Worm (Caenorhabditis elegans): ENCODE data around the gene glo-3.

The glo-3 gene

ce11 chrX:10533447-10533846 lies at the start of gene glo-3:
TSS of gene glo-3 (plus strand) at chrX:10533699.
- TF ChIP-seq nhr-71 (tag; optimal IDR thresholded peaks at IDR 0.05) (no peak), elt-2 (tag; optimal IDR thresholded peaks at IDR 0.05) (peak; percentile 60)

- TF ChIP-seq rnt-1 (tag; optimal IDR thresholded peaks at IDR 0.05) (no peak), snpc-4 (tag; optimal IDR thresholded peaks at IDR 0.05) (no peak), egl-27 (tag; optimal IDR thresholded peaks at IDR 0.05) (no peak), zip-4 (GFP tag; optimal IDR thresholded peaks at IDR 0.05) (no peak), zag-1 (tag; optimal IDR thresholded peaks at IDR 0.05) (no peak), skn-1 (tag; optimal IDR thresholded peaks at IDR 0.05) (no peak), nhr-71 (tag; optimal IDR thresholded peaks at IDR 0.05) (no peak)
Measured at ce11 chrX:10485300-10485755, 48.2 kb upstream of the glo-3 start, which contains the start of gene C33D3.3. TSS of gene C33D3.3 (plus strand) at chrX:10485350.

ce11 chrX:10488763-10489162 lies 44.7 kb upstream of the glo-3 start, which contains the start of gene C33D3.4:
TSS of gene C33D3.4 (plus strand) at chrX:10489063.
- TF ChIP-seq C34B4.2 (tag; optimal IDR thresholded peaks at IDR 0.05) (no peak), nhr-84 (tag; optimal IDR thresholded peaks at IDR 0.05) (no peak), zag-1 (tag; optimal IDR thresholded peaks at IDR 0.05) (no peak), hlh-17 (GFP tag; optimal IDR thresholded peaks at IDR 0.05; ENCODE audit: borderline replicate concordance) (no peak), unc-130 (tag; optimal IDR thresholded peaks at IDR 0.05) (no peak), mep-1 (tag; optimal IDR thresholded peaks at IDR 0.05) (no peak), isw-1 (GFP tag; IDR thresholded peaks at IDR 0.05) (no peak), swsn-7 (tag; optimal IDR thresholded peaks at IDR 0.05) (no peak), lsy-2 (tag; optimal IDR thresholded peaks at IDR 0.05) (no peak), rnt-1 (tag; optimal IDR thresholded peaks at IDR 0.05) (no peak), ama-1 (optimal IDR thresholded peaks at IDR 0.05) (no peak), egl-13 (tag; optimal IDR thresholded peaks at IDR 0.05) (no peak), egl-27 (tag; optimal IDR thresholded peaks at IDR 0.05) (no peak), lin-35 (GFP tag; optimal IDR thresholded peaks at IDR 0.05) (no peak), pqm-1 (tag; optimal IDR thresholded peaks at IDR 0.05) (no peak), ceh-8 (GFP tag; optimal IDR thresholded peaks at IDR 0.05) (no peak), snpc-4 (tag; optimal IDR thresholded peaks at IDR 0.05) (no peak)

ce11 chrX:10491044-10491443 lies 42.5 kb upstream of the glo-3 start, which contains the start of gene C33D3.5:
TSS of gene C33D3.5 (plus strand) at chrX:10491344.
- TF ChIP-seq aha-1 (tag; optimal IDR thresholded peaks at IDR 0.05) (no peak), efl-1 (optimal IDR thresholded peaks at IDR 0.05) (no peak), efl-1 (GFP tag; optimal IDR thresholded peaks at IDR 0.05 in 1 of 2) (peak in 1 of 2 experiments; percentile 41)

- no peak for TF ChIP-seq nhr-90 (tag; optimal IDR thresholded peaks at IDR 0.05; ENCODE audit: poor library complexity)
- no peak for TF ChIP-seq mdl-1 (tag; optimal IDR thresholded peaks at IDR 0.05)
- TF ChIP-seq unc-30 (tag; optimal IDR thresholded peaks at IDR 0.05) = no peak
- TF ChIP-seq mab-9 (GFP tag; IDR thresholded peaks at IDR 0.05) = no peak
- no peak for TF ChIP-seq unc-62 (GFP tag; optimal IDR thresholded peaks at IDR 0.05)
- TF ChIP-seq swsn-7 (tag; optimal IDR thresholded peaks at IDR 0.05) = no peak
- no peak for TF ChIP-seq nhr-71 (tag; optimal IDR thresholded peaks at IDR 0.05)
- no peak for TF ChIP-seq nhr-76 (tag; optimal IDR thresholded peaks at IDR 0.05)
- TF ChIP-seq unc-98 (GFP tag; IDR thresholded peaks at IDR 0.05) = no peak
- no peak for TF ChIP-seq nhr-20 (tag; optimal IDR thresholded peaks at IDR 0.05)
Measured at ce11 chrX:10491875-10492523, 41.5 kb upstream of the glo-3 start.

DNA sequence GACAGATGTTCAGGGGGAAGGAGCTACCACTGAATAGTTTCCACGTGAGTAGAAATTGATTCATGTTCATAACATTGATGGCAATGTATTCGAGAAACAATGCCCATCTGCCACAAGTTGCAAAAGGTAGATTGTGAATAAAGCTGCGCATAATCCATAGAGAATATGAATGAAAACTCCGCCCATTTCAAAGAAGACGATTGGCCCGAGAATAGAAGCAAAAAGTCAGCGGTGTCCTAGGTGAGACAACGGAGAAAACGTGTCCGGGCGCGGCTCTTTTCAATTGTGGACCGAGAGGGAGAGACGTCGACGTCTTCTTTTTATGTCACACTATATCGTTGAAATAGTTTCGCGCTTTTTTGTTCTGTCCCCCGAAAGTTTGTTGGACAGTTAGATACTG lies 33.9 kb upstream of the glo-3 start, which contains the start of gene vab-3:
Gene vab-3 (plus strand): TSS at position 301 of the 400 bp plus-strand sequence.
- no peak for TF ChIP-seq nhr-28 (tag; optimal IDR thresholded peaks at IDR 0.05)
- TF ChIP-seq mep-1 (tag; optimal IDR thresholded peaks at IDR 0.05) = no peak
- no peak for TF ChIP-seq elt-3 (tag; optimal IDR thresholded peaks at IDR 0.05)
- no peak for TF ChIP-seq xbp-1 (tag; optimal IDR thresholded peaks at IDR 0.05)
- TF ChIP-seq sox-4 (tag; optimal IDR thresholded peaks at IDR 0.05) = no peak
- TF ChIP-seq unc-130 (tag; optimal IDR thresholded peaks at IDR 0.05) = no peak
- TF ChIP-seq lir-3 (tag; optimal IDR thresholded peaks at IDR 0.05; ENCODE audit: poor library complexity) = no peak
- no peak for TF ChIP-seq aha-1 (tag; optimal IDR thresholded peaks at IDR 0.05)

All from whole organism, L1 larva.